Worm (Caenorhabditis elegans): ENCODE measurements around the gene Y38C1BA.4.

Gene Y38C1BA.4

DNA sequence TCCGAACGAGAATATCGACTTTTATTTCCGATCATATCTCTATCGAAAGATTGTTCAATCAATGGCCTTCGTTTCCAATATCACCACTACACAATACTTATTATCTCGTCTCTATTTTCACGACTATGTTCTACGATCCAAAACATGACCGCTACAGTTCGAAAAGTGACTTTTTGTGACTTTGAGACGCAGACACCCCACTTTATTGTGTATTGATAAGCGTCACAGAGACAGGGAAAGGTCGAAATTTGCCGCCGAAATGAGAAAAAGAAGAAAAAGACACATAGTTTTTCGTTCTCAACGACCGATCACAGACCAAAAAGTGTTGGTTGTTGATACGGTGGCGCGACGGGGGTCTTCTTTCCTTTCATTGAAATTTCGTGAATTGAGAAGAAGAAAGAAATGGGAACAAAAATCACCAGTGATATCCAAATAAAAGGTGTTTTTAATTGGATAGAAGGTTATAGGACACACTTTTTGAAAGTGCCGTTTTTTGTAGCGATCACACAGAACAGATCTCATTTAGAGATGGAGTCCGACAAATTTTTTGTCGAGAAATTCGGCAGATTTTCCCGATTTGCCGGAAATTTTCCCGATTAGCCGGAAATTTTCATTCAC lies 37.8 kb downstream of the Y38C1BA.4 start:
- no peak for TF ChIP-seq flt-1 (GFP tag; IDR thresholded peaks at IDR 0.05)
- no peak for TF ChIP-seq tab-1 (GFP tag; IDR thresholded peaks at IDR 0.05)
- no peak for TF ChIP-seq med-1 (GFP tag; optimal IDR thresholded peaks at IDR 0.05; ENCODE audit: insufficient read depth)
- TF ChIP-seq ztf-23 (GFP tag; IDR thresholded peaks at IDR 0.05): no peak
- no peak for TF ChIP-seq T22C8.4 (GFP tag; IDR thresholded peaks at IDR 0.05)
- no peak for TF ChIP-seq ref-1 (GFP tag; conservative IDR thresholded peaks at IDR 0.05)
- no peak for TF ChIP-seq cog-1 (tag; optimal IDR thresholded peaks at IDR 0.05)

DNA sequence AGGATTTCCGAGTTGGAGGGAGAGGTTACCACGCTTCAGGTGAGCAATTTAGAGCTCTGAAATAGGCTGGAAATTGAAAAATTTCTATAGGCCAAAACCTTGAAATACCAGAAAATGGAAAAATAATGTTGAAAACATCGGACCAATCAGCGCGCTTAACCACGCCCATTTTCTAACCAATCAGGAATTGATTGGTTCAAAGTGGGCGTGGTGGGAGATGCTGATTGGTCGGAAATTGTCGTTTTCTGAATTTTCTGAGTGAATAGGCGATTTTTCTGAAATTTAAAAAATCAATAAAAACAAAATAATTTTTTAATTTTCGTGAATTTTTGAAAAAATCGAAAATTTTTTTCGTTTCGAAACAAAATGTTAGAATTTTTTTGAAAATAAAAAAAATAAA lies 39.3 kb downstream of the Y38C1BA.4 start:
- no peak for TF ChIP-seq klf-2 (GFP tag; conservative IDR thresholded peaks at IDR 0.05)
- TF ChIP-seq flt-1 (GFP tag; IDR thresholded peaks at IDR 0.05): no peak
- no peak for TF ChIP-seq ztf-29 (GFP tag; IDR thresholded peaks at IDR 0.05)
- no peak for TF ChIP-seq ref-1 (GFP tag; conservative IDR thresholded peaks at IDR 0.05)
- no peak for TF ChIP-seq T22C8.4 (GFP tag; IDR thresholded peaks at IDR 0.05)
- TF ChIP-seq med-1 (GFP tag; optimal IDR thresholded peaks at IDR 0.05; ENCODE audit: insufficient read depth): no peak
- TF ChIP-seq cog-1 (tag; optimal IDR thresholded peaks at IDR 0.05): no peak
- no peak for TF ChIP-seq ztf-23 (GFP tag; IDR thresholded peaks at IDR 0.05)

DNA sequence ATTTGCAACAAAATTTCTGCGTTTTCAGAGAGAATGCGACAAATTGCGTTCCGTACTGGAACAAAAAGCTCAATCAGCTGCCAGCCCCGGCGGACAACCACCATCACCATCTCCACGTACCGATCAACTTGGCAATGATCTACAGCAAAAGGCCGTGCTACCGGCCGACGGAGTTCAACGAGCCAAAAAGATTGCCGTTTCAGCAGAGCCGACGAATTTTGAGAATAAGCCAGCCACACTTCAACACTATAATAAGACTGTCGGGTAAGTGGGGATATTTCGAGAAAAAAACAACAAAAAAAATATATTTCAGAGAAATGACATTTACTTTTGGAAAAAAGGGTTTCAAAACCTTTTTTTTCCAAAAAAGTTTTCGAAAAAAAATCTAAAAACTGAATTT lies 41.0 kb downstream of the Y38C1BA.4 start:
- no peak for TF ChIP-seq ref-1 (GFP tag; conservative IDR thresholded peaks at IDR 0.05)
- no peak for TF ChIP-seq ztf-23 (GFP tag; IDR thresholded peaks at IDR 0.05)
- TF ChIP-seq flt-1 (GFP tag; IDR thresholded peaks at IDR 0.05): peak; percentile 14; the same call in 1 of the 2 replicates
- TF ChIP-seq cog-1 (tag; optimal IDR thresholded peaks at IDR 0.05): no peak

DNA sequence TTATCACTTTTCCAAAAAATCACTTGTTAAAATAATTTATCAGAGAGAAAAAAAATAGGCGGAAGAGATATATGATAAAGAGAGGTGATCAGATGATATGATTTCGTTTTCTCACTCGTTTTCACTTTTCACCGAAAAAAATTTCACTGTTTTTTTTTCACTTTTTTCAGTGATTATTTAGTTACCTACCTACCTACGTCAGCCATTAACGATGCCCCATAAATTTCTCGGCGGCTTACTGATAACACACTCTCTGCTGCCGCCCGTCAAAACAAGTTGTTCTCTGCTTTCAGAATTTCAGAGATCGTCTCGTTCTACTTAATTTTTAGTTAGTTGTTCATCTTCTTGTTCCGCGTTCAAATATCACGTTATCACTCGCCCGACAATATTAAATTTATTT lies 45.2 kb downstream of the Y38C1BA.4 start:
- TF ChIP-seq cog-1 (tag; optimal IDR thresholded peaks at IDR 0.05) (no peak), T22C8.4 (GFP tag; IDR thresholded peaks at IDR 0.05) (no peak)

DNA sequence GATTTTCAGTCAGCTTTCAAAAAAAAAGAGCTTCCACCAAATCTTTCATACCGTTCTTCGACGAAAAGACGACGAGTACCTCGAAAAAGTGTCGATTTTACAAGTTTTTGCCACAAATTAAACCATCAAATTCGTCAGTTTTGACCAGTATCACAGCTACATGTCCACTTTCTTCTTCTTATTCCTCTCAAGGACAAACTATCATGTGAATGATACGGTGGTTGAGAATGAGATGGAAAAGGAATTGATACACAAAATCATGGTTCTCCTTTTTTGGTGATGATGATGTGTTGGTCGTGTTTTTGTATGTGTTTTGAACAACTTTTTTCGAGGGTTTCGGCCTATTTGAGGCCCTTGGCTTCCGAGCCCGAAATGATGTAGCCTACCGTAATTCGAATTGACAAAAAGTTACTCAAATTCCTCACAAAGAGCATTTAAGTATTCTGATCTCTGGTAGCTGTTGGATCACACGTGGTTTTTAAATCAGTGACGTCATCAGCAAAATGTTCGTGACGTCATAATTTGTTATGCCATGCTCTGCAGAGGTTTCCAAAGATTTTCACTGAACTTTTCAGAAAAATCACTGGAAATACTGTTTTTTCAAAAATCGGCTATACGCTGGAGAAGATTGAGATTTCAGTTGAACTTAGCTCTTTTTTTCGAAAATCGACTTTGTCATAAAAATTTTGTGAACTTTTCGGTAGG lies 46.4 kb downstream of the Y38C1BA.4 start:
- TF ChIP-seq flt-1 (GFP tag; IDR thresholded peaks at IDR 0.05): no peak
- TF ChIP-seq tab-1 (GFP tag; IDR thresholded peaks at IDR 0.05): no peak
- TF ChIP-seq klf-2 (GFP tag; conservative IDR thresholded peaks at IDR 0.05): no peak
- no peak for TF ChIP-seq T22C8.4 (GFP tag; IDR thresholded peaks at IDR 0.05)
- no peak for TF ChIP-seq ztf-29 (GFP tag; IDR thresholded peaks at IDR 0.05)
- TF ChIP-seq med-1 (GFP tag; optimal IDR thresholded peaks at IDR 0.05; ENCODE audit: insufficient read depth): no peak
- TF ChIP-seq ref-1 (GFP tag; conservative IDR thresholded peaks at IDR 0.05): no peak
- TF ChIP-seq cog-1 (tag; optimal IDR thresholded peaks at IDR 0.05): no peak
- TF ChIP-seq ztf-23 (GFP tag; IDR thresholded peaks at IDR 0.05): no peak

DNA sequence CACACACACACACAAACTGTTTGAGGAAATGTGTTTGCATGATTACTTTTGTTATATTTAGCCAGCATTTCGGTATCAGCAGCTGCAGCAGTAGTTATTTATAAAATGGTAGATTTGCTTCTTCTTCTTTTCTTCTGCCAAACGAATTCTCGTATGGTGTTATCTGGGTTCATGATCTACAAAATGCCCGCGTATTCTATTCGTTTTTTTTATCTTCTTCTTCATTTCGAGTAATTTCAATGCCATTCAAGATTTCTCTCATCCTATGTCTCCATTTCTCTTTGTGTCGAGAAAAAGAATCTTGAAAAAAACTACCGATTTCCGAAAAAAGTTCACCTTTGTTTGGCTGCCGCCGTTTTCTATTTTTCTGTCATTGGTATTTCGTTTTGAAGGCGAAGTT lies 47.3 kb downstream of the Y38C1BA.4 start:
- TF ChIP-seq klf-2 (GFP tag; conservative IDR thresholded peaks at IDR 0.05) (no peak), ztf-29 (GFP tag; IDR thresholded peaks at IDR 0.05) (no peak), ref-1 (GFP tag; conservative IDR thresholded peaks at IDR 0.05) (no peak), tab-1 (GFP tag; IDR thresholded peaks at IDR 0.05) (no peak), flt-1 (GFP tag; IDR thresholded peaks at IDR 0.05) (no peak), cog-1 (tag; optimal IDR thresholded peaks at IDR 0.05) (no peak), med-1 (GFP tag; optimal IDR thresholded peaks at IDR 0.05; ENCODE audit: insufficient read depth) (no peak), ztf-23 (GFP tag; IDR thresholded peaks at IDR 0.05) (no peak), T22C8.4 (GFP tag; IDR thresholded peaks at IDR 0.05) (no peak)
